Worm (Caenorhabditis elegans): ENCODE data around the gene Y7A5A.24.

The Y7A5A.24 gene

DNA sequence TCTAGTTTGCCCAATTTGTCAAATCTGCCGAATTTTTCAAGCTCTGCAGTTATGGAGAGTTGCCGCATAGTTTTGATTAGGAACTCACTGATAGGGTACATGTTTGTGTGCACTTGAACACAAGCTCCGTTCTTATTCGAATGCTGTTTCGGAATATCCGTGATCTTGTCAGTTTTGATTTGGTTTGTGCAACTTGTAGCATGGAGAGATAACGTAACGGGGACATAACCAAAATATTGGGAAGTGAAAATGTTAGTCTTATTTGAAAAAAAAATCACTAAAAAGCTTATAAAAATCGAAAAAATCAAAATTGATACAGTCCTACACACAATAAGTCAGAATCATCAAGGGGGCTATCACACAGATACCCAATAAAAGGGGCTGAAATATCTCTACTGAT, at the start of gene Y7A5A.24:
Gene Y7A5A.24, minus strand, starts transcription at position 101 of the 400 bp plus-strand sequence.
- no peak for TF ChIP-seq ceh-43 (GFP tag; optimal IDR thresholded peaks at IDR 0.05)
- no peak for TF ChIP-seq nhr-237 (tag; optimal IDR thresholded peaks at IDR 0.05)
- TF ChIP-seq pha-4 (tag; optimal IDR thresholded peaks at IDR 0.05): no peak
- TF ChIP-seq unc-62 (GFP tag; optimal IDR thresholded peaks at IDR 0.05): no peak
- TF ChIP-seq cnd-1 (tag; optimal IDR thresholded peaks at IDR 0.05): no peak
- TF ChIP-seq lin-32 (GFP tag; optimal IDR thresholded peaks at IDR 0.05): no peak

DNA sequence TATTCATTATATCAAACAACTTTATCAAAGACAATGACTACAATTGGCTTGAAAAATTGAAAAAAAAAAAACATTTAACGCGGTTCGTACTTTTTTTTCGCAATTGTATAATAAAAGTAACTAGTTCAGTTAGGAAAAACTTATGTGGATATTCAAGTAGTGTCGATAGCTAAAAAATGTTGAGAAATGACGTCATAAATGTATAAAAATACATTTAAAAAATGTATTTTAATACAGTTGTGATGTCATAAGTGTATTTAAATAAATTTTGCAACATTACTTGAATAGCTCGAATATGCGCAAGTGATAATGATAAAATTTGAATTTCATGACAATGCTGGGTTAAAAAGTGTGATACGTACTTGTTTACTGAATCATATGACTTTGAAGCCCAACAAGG, 49.6 kb upstream of the Y7A5A.24 start:
- TF ChIP-seq ceh-39 (tag; optimal IDR thresholded peaks at IDR 0.05) (no peak), ham-2 (GFP tag; optimal IDR thresholded peaks at IDR 0.05) (no peak), zip-8 (tag; optimal IDR thresholded peaks at IDR 0.05) (peak; percentile 93), unc-120 (tag; optimal IDR thresholded peaks at IDR 0.05; ENCODE audit: poor library complexity, severe bottlenecking) (no peak), pha-4 (tag; optimal IDR thresholded peaks at IDR 0.05) (no peak)

DNA sequence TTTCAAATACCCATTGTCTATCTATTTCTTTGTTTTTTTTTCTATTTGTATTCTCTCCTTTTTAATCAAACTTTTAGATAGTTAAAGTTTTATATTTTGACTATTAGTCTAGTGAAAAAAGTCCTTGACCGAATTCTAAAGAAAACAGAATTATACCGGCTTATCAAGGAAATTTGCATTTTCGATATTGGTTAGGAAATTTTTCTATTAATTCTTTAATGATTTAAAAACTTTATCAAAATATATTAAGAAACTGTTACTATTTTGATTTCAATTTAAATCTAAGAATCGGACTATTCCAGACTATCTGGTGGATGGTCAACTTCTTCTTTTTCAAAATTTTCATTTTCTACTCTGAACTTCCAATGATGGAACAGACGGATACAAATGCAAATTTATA, 46.1 kb upstream of the Y7A5A.24 start, which contains the start of gene Y7A5A.20:
Gene Y7A5A.20, plus strand, starts transcription at position 301 of the 400 bp plus-strand sequence.
- TF ChIP-seq ceh-83 (GFP tag; optimal IDR thresholded peaks at IDR 0.05): no peak

DNA sequence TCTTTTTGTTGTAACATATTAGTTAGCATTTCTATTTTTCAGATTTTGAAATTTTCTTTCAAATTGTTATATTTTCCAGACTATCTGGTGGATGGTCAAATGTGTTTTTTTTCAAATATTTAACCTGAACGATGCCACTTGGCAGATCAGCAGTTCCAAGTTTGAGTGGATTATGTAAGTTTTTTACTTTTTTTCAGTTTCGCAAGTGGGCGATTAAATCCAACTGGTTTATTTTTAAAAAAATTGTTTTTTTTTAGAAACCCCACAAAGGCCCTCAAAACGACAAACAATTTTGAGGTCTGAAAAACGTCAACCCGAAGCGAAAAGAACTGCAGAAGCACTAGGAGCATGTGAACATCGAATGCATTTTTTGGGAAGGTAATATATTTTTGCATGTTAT, 44.9 kb upstream of the Y7A5A.24 start, which contains the start of gene Y7A5A.9:
Gene Y7A5A.9, plus strand, starts transcription at position 301 of the 400 bp plus-strand sequence.
- TF ChIP-seq nhr-28 (tag; optimal IDR thresholded peaks at IDR 0.05) (no peak), zip-8 (tag; optimal IDR thresholded peaks at IDR 0.05) (no peak), lin-32 (GFP tag; optimal IDR thresholded peaks at IDR 0.05) (no peak)

DNA sequence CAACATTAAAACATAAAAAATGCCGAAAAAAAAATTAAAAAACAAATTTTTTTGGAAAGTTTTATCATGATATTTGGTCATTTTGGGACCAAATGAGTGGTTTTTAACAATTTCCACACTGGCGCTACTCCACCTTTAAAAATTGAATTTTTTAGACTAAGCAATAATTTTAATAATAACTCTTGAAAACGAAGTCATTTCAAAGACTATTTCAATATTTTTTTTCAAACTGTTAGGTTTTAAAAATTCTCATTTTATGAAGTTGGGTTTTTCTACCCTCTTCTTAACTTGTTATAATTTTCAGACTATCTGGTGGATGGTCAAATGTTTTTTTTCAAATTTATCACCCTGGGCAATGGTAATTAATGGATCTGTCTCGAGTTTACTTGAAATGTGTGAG, 40.3 kb upstream of the Y7A5A.24 start, which contains the start of gene Y7A5A.8:
Gene Y7A5A.8, plus strand, starts transcription at position 301 of the 400 bp plus-strand sequence.
- TF ChIP-seq ceh-39 (tag; optimal IDR thresholded peaks at IDR 0.05): no peak
- no peak for TF ChIP-seq ham-2 (GFP tag; optimal IDR thresholded peaks at IDR 0.05)
- no peak for TF ChIP-seq lsy-2 (tag; optimal IDR thresholded peaks at IDR 0.05)
- no peak for TF ChIP-seq hlh-1 (tag; optimal IDR thresholded peaks at IDR 0.05)
- TF ChIP-seq nhr-28 (tag; optimal IDR thresholded peaks at IDR 0.05): no peak
- no peak for TF ChIP-seq sptf-1 (tag; optimal IDR thresholded peaks at IDR 0.05)
- TF ChIP-seq ceh-83 (GFP tag; optimal IDR thresholded peaks at IDR 0.05): no peak
- TF ChIP-seq lin-32 (GFP tag; optimal IDR thresholded peaks at IDR 0.05): no peak
- no peak for TF ChIP-seq nhr-12 (tag; optimal IDR thresholded peaks at IDR 0.05)
- no peak for TF ChIP-seq ceh-43 (GFP tag; optimal IDR thresholded peaks at IDR 0.05)
- TF ChIP-seq tbx-8 (GFP tag; optimal IDR thresholded peaks at IDR 0.05): no peak
- no peak for TF ChIP-seq snpc-4 (tag; optimal IDR thresholded peaks at IDR 0.05)
- TF ChIP-seq mep-1 (tag; optimal IDR thresholded peaks at IDR 0.05): no peak
- no peak for TF ChIP-seq zip-8 (tag; optimal IDR thresholded peaks at IDR 0.05)
- no peak for TF ChIP-seq elt-3 (tag; optimal IDR thresholded peaks at IDR 0.05)

DNA sequence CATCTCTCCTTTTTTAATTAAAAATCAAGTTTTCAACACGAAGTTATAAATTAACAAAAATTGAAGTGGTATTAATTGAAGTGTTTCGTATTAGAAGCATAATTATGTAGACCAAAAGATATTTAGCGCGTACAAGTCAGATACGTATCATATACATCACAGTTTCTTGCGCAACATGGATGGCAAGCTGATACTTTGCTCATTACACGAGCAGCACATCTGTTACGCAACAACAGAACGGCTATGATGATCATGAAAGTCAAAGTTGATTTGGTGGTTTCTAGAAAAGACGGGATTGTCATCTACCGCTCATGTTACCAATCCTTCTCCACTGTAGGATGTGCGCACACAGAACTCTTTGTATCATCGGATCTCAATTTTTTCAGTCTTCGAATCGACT, 32.6 kb upstream of the Y7A5A.24 start:
- TF ChIP-seq zip-8 (tag; optimal IDR thresholded peaks at IDR 0.05): peak; percentile 91
- TF ChIP-seq flh-1 (GFP tag; optimal IDR thresholded peaks at IDR 0.05): no peak

DNA sequence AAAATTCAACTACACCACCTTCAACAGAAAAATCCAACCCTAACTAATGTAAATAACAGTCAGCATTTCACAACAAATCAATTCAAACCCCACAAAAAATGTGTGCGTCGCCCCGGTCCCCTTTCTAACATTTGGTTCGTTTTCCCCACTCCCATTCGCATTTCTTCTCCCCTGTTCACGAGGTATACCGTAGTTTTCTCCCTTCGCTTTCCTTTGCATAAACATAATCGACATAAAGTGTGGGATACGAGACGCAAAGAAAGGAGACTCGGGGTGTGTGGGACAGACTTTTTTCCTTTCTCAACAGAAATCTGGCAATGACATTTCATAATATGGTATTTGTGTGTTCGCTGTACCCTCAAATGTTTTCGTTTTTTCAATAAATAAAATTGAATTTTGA, 29.4 kb upstream of the Y7A5A.24 start:
- TF ChIP-seq hlh-1 (tag; optimal IDR thresholded peaks at IDR 0.05) (no peak), mep-1 (tag; optimal IDR thresholded peaks at IDR 0.05) (no peak), nhr-76 (tag; optimal IDR thresholded peaks at IDR 0.05) (no peak), ztf-11 (tag; optimal IDR thresholded peaks at IDR 0.05) (no peak), snpc-4 (tag; optimal IDR thresholded peaks at IDR 0.05) (no peak), bed-3 (GFP tag; optimal IDR thresholded peaks at IDR 0.05) (no peak), elt-1 (tag; optimal IDR thresholded peaks at IDR 0.05; ENCODE audit: borderline replicate concordance, insufficient read depth) (no peak), drap-1 (GFP tag; optimal IDR thresholded peaks at IDR 0.05) (no peak), ceh-83 (GFP tag; optimal IDR thresholded peaks at IDR 0.05) (no peak), ces-1 (GFP tag; optimal IDR thresholded peaks at IDR 0.05) (no peak), nhr-2 (tag; optimal IDR thresholded peaks at IDR 0.05) (no peak), blmp-1 (tag; optimal IDR thresholded peaks at IDR 0.05) (no peak), sptf-1 (tag; optimal IDR thresholded peaks at IDR 0.05) (no peak)
